Worm (Caenorhabditis elegans) whole organism, dauer: ENCODE data around the gene C25F9.12.

Experiments used
- unc-62 ChIP-seq: sonication (generic microtip); optimal IDR thresholded peaks from 2 replicates; lab custom pipeline; 2017; ENCODE audit warnings: missing biosample characterization, missing genetic modification reagents, missing genetic modification characterization

The C25F9.12 gene

ce11 chrV:19416475-19416874 is 13.7 kb upstream of the C25F9.12 start, which contains the start of the genes C25F9.4 and C25F9.9:
Gene C25F9.4, minus strand, starts transcription at chrV:19416575.
Gene C25F9.9, plus strand, starts transcription at chrV:19416611.
- no peak for TF ChIP-seq unc-62 (GFP tag; lab: Kevin White, UChicago)

- no peak for TF ChIP-seq unc-62 (GFP tag; lab: Kevin White, UChicago)
Measured at ce11 chrV:19410663-19411062, 7.9 kb upstream of the C25F9.12 start, which contains the start of gene C25F9.5. Gene C25F9.5, minus strand, starts transcription at chrV:19410857.

DNA sequence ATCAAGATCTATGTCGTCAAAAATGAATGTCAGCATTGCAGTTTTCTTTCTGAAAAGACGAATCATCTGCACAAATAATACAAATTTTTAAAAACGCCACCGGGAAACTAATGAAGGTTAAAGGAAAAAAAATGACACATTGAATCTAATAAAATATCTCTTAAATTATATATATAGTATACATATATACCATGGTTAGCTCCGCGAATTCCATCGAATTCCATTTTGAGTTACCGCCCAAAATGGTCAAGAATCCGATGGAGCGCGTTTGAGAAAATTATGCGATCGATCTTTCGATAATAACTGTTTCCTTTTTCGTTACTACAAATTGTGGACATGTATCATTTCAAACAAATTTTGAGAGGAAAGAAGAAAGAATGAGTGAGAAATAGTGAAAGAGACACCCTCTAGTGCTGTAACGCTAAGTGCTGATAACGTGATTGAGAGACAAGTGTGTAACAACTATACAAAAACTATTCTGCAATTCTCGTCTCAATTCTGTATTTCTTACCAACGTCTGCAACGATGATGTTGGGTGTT is 2.6 kb upstream of the C25F9.12 start, which contains the start of the genes C25F9.6 and C25F9.10:
Gene C25F9.6 (minus strand): TSS at position 51 of the 540 bp plus-strand sequence.
Gene C25F9.10 (plus strand): TSS at position 454 of the 540 bp plus-strand sequence.
- TF ChIP-seq unc-62 (GFP tag; lab: Kevin White, UChicago): no peak

DNA sequence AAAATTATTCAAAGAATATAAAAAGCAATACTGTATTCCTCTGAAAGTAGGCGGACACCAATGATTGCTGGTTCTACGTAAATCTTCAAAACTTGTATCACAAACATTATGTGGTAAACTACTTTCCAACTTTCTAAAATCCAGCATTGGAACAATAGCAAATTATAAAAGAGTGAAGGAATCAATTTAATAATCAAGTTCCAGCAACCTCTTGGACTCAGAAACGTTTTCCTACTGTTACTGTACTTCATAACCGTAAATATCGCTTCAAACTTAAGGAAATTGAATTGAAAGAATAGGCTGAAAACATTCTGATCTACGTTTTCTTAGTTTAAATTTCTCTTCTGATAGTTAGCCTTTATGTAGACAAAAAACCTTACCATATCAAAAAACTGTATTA is 864 bp upstream of the C25F9.12 start:
- TF ChIP-seq unc-62 (GFP tag; lab: Kevin White, UChicago): no peak

- no peak for TF ChIP-seq unc-62 (GFP tag; lab: Kevin White, UChicago)
Measured at ce11 chrV:19401429-19401828, 1.3 kb downstream of the C25F9.12 start.

DNA sequence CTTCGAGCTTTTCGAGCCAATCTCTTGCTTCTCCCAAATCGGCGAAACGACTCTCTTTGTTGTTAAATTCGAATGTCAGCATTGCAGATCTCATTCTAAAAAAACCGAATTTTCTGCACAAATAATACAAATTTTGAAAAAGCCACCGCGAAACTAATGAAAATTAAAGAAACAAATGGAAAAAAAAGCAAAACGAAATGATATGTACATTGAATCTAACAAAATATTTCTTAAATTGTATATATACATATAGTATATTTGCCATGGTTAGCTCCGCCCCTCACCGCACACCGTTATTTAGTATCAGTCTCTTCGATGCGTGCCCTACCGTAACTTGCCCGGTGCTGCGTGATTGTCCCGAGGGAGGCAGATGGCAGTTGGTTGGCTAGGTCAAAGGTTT is 2.1 kb downstream of the C25F9.12 start, which contains the start of gene srw-86:
Gene srw-86 (minus strand): TSS at position 101 of the 400 bp plus-strand sequence.
- TF ChIP-seq unc-62 (GFP tag; lab: Kevin White, UChicago): no peak

DNA sequence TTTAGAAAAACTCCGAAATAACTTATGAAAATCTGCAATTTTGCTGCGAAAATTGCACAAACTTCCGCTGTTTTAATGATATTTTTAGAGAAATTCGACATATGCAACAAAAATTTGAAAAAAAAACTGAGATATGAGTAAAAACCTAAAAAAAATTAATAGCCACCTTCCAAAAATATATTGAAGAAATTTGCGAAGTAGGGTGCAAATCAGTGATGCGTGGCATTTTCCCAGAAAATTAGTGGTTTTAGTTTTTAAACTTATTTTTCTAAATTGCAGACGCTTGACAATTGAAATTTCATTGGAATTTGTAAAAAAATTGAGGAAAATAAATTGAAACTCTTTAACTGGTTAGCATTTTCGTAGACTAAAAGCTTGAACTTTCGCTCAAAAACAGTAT is 3.9 kb downstream of the C25F9.12 start, which contains the start of gene C25F9.13:
Gene C25F9.13 (minus strand): TSS at position 101 of the 400 bp plus-strand sequence.
- no peak for TF ChIP-seq unc-62 (GFP tag; lab: Kevin White, UChicago)

ce11 chrV:19398396-19398795 is 4.4 kb downstream of the C25F9.12 start:
- no peak for TF ChIP-seq unc-62 (GFP tag; lab: Kevin White, UChicago)

DNA sequence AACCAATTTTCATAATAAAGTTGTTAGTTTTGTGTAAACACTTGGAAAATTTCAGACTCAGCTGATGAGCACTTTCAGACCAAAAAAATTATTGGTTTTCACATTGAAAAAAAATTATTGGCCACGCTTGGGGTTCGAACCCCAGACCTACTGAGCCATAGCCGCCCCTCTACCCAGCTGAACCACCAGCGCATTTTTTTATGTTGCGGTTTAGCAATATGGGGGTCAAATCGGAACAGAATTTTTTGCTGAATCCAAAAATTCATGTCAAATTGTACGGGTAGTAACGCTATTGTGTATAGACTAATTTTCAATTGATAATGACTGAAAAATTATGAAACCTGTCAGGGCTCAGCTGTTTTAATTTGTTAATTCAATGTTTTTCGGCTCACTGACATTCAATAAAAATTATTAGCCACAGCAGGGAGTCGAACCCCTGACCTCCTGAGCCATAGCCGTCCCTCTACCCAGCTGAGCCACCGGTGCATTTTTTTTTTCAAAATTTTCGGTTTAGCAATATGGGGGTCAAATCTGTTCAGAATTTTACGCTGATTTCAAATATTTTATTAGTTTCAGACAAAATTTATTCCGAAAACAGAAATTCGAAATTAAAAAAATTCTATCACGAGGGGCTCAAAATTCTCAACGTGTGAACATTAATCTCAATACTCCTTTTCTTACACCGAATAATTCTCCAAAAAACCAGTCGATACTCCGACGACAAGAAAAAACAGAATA is 6.0 kb downstream of the C25F9.12 start:
- TF ChIP-seq unc-62 (GFP tag; lab: Kevin White, UChicago): no peak

DNA sequence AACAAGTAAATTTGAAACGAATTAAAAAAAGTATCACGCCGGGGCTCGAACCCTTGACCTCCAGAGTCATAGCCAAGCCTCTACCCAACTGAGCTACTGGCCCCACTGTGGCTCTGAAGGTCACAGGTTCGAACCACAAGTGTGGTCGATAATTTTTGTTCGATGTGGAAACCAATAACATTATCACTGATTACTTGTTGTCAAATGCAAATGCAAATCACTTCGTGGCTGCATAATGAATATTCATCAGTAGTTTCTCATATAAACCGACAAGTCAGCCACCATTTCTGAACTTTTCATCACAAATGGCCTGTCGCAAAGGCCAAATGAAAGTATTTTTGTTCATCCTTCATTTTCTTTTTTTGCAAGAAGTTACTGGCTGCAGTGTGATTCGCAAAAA is 8.0 kb downstream of the C25F9.12 start, which contains the start of gene C25F9.8:
Gene C25F9.8 (plus strand): TSS at position 301 of the 400 bp plus-strand sequence.
- TF ChIP-seq unc-62 (GFP tag; lab: Kevin White, UChicago): no peak

DNA sequence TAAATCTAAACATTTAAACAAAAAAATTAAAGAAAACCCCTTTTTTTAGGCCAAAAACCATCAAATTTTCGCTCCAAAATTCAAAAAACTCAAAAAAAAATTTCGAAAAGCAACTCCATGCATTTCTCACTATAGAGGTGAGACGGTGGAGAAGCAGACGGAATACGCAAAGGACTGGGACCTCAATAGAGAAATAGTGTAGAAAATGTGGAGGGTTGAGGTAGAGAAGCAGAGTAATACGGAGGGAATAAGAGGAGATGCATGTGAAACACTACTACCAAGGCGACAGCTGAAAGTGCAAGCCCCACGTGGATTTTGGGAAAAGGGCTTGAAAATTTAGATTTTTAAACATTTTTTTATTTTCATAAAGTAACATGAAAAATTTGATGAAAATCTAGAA is 11.5 kb downstream of the C25F9.12 start:
- no peak for TF ChIP-seq unc-62 (GFP tag; lab: Kevin White, UChicago)

DNA sequence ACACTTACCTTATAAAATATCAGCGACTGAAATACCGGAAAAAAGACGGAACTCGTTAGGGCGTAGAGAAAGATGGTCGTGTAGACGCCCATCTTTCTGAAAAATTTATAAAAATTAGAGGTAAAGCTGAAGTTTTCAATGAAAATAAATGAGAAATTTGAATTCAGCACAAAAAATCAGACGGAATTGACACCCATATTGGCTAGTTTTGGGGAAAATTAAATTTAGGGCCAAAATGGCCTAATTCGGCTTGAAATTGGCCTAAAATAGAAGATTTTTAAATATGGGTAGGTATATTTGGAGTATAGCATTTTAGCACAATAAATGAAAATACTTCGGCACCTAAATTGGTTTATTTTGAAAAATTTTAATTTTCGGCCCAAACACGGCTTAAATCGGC is 12.7 kb downstream of the C25F9.12 start, which contains the start of gene slcr-46.2:
Gene slcr-46.2 (minus strand): TSS at position 101 of the 400 bp plus-strand sequence.
- no peak for TF ChIP-seq unc-62 (GFP tag; lab: Kevin White, UChicago)

- TF ChIP-seq unc-62 (GFP tag; lab: Kevin White, UChicago): no peak
Measured at ce11 chrV:19380968-19381367, 21.8 kb downstream of the C25F9.12 start, which contains the start of gene srw-84. Gene srw-84, plus strand, starts transcription at chrV:19381268.

DNA sequence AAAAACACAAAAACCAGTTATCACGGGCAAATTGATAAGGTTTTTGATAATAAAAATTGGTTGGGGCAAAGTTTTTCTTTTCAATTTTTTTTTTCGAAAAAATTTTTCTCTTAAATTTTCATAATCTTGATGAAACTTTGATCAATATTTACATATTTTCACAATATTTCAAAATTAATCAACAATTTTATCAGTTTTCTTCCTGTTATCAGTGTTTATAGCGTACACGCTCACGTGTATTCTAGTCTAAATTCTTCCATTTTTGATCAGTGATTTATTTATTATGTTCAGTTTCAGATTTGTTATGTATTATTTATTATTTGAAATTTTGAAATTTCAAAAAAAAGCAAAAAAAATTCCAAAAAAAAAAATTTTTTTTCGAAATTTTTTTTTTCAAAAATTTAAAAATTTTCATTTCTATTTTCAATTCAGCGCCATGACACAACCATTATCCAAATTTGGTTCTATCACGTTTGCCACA is 25.7 kb downstream of the C25F9.12 start, which contains the start of gene nceh-1:
Gene nceh-1 (plus strand): TSS at position 431 of the 481 bp plus-strand sequence.
- no peak for TF ChIP-seq unc-62 (GFP tag; lab: Kevin White, UChicago)

DNA sequence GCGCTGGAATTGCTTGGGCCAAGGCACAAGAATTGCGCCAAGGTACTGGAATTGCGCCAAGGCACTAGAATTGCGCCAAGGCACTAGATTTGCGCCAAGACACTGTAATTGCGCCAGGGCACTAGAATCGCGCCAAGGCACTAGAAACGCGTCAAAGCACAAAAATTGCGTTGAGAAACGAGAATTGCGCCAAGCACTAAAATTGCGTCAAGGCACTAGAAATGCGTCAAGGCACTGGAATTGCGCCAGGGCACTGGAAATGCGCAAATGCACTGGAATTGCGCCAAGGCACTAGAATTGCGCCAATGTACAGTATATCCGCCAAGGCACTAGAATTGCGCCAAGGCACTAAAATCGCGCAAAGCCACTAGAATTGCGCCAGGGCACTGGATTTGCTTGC is 31.0 kb downstream of the C25F9.12 start:
- no peak for TF ChIP-seq unc-62 (GFP tag; lab: Kevin White, UChicago)

ce11 chrV:19371253-19371652 is 31.5 kb downstream of the C25F9.12 start, which contains the start of gene Y43F8A.2:
Gene Y43F8A.2, plus strand, starts transcription at chrV:19371553.
- no peak for TF ChIP-seq unc-62 (GFP tag; lab: Kevin White, UChicago)
